Fruit fly (Drosophila melanogaster) whole organism, embryonic: ENCODE measurements around the gene nonC.

Experiments
- Antp ChIP-seq: fragments of 200-800 bp; sonication (Bioruptor generic); optimal IDR thresholded peaks from 3 replicates; lab custom pipeline; 2016; ENCODE audit warnings: missing biosample characterization, missing genetic modification characterization
- Atf-2 ChIP-seq: fragments of 200-800 bp; sonication (Bioruptor generic); optimal IDR thresholded peaks from 2 replicates; lab custom pipeline; 2016; ENCODE audit warnings: missing biosample characterization, missing genetic modification characterization
- Bgb ChIP-seq: fragments of 200-800 bp; sonication (Bioruptor generic); IDR thresholded peaks from 2 replicates; pipeline ENCODE4 v1.3.6; 2022; ENCODE audit warnings: missing biosample characterization, missing genetic modification characterization; ENCODE audit not compliant: partially characterized antibody
- C15 ChIP-seq: fragments of 200-800 bp; sonication (Bioruptor generic); IDR thresholded peaks from 3 replicates; pipeline ENCODE4 v1.3.6; 2022; ENCODE audit warnings: missing biosample characterization, missing genetic modification characterization
- CG10209 ChIP-seq: fragments of 200-800 bp; sonication (Bioruptor generic); optimal IDR thresholded peaks from 3 replicates; lab custom pipeline; 2017; ENCODE audit warnings: missing biosample characterization, mild to moderate bottlenecking, missing genetic modification characterization, missing genetic modification reagents
- CG10274 ChIP-seq: fragments of 200-800 bp; sonication (Bioruptor generic); optimal IDR thresholded peaks from 3 replicates; lab custom pipeline; 2017; ENCODE audit warnings: missing biosample characterization, mild to moderate bottlenecking, missing genetic modification characterization
- CG11456 ChIP-seq: fragments of 200-800 bp; sonication (Bioruptor generic); IDR thresholded peaks from 3 replicates; pipeline ENCODE4 v1.3.6; 2022; ENCODE audit warnings: missing biosample characterization, missing genetic modification characterization
- CG11504 ChIP-seq: fragments of 200-800 bp; sonication (Bioruptor generic); optimal IDR thresholded peaks from 3 replicates; lab custom pipeline; 2019; ENCODE audit warnings: missing biosample characterization, mild to moderate bottlenecking, missing genetic modification characterization, moderate library complexity
- CG11696 ChIP-seq: fragments of 200-800 bp; sonication (Bioruptor generic); IDR thresholded peaks from 2 replicates; pipeline ENCODE4 v1.3.6; 2022; ENCODE audit warnings: missing biosample characterization, missing genetic modification characterization
- CG12391 ChIP-seq: fragments of 200-800 bp; sonication (Bioruptor generic); optimal IDR thresholded peaks from 3 replicates; lab custom pipeline; 2018; ENCODE audit warnings: missing biosample characterization, mild to moderate bottlenecking, missing genetic modification characterization, moderate library complexity
- CG12744 ChIP-seq: fragments of 200-800 bp; sonication (Bioruptor generic); optimal IDR thresholded peaks from 2 replicates; lab custom pipeline; 2016; ENCODE audit warnings: missing biosample characterization, missing genetic modification characterization
- CG13894 ChIP-seq: fragments of 200-800 bp; sonication (Bioruptor generic); optimal IDR thresholded peaks from 3 replicates; lab custom pipeline; 2018; ENCODE audit warnings: missing biosample characterization, mild to moderate bottlenecking, missing genetic modification characterization, moderate library complexity
- CG1602 ChIP-seq: fragments of 200-800 bp; sonication (Bioruptor generic); optimal IDR thresholded peaks from 3 replicates; lab custom pipeline; 2016; ENCODE audit warnings: missing biosample characterization, missing genetic modification characterization
- CG17328 ChIP-seq: fragments of 200-800 bp; sonication (Bioruptor generic); IDR thresholded peaks from 2 replicates; pipeline ENCODE4 v1.3.6; 2022; ENCODE audit warnings: missing biosample characterization, missing genetic modification characterization
- CG3838 ChIP-seq: fragments of 200-800 bp; sonication (Bioruptor generic); optimal IDR thresholded peaks from 3 replicates; lab custom pipeline; 2016; ENCODE audit warnings: missing biosample characterization, missing genetic modification characterization
- CG4282 ChIP-seq: fragments of 200-800 bp; sonication (Bioruptor generic); optimal IDR thresholded peaks from 2 replicates; lab custom pipeline; 2016; ENCODE audit warnings: missing biosample characterization, missing genetic modification characterization
- CG4328 ChIP-seq: fragments of 200-800 bp; sonication (Bioruptor generic); optimal IDR thresholded peaks from 3 replicates; lab custom pipeline; 2017; ENCODE audit warnings: missing biosample characterization, missing genetic modification reagents, missing genetic modification characterization
- CG4854 ChIP-seq: fragments of 200-800 bp; sonication (Bioruptor generic); optimal IDR thresholded peaks from 2 replicates; lab custom pipeline; 2016; ENCODE audit warnings: missing biosample characterization, missing genetic modification characterization, inconsistent platforms
- CG5245 ChIP-seq: fragments of 200-800 bp; sonication (Bioruptor generic); optimal IDR thresholded peaks from 3 replicates; lab custom pipeline; 2016; ENCODE audit warnings: missing biosample characterization, missing genetic modification characterization
- CG6765 ChIP-seq: fragments of 200-800 bp; sonication (Bioruptor generic); optimal IDR thresholded peaks from 3 replicates; lab custom pipeline; 2017; ENCODE audit warnings: missing biosample characterization, mild to moderate bottlenecking, missing genetic modification characterization
- CG6854 ChIP-seq: fragments of 200-800 bp; sonication (Bioruptor generic); optimal IDR thresholded peaks from 3 replicates; lab custom pipeline; 2017; ENCODE audit warnings: missing biosample characterization, mild to moderate bottlenecking, missing genetic modification characterization
- CG9797 ChIP-seq: fragments of 200-800 bp; sonication (Bioruptor generic); optimal IDR thresholded peaks from 3 replicates; lab custom pipeline; 2018; ENCODE audit warnings: missing biosample characterization, mild to moderate bottlenecking, missing genetic modification characterization
- CG9817 ChIP-seq: fragments of 200-800 bp; sonication (Bioruptor generic); optimal IDR thresholded peaks from 2 replicates; lab custom pipeline; 2018; ENCODE audit warnings: missing biosample characterization, mild to moderate bottlenecking, missing genetic modification characterization, moderate library complexity
- D ChIP-seq, 2 experiments: fragments of 200-800 bp in 1 of 2; fragments of >200 bp in 1 of 2; sonication (Bioruptor generic) in 1 of 2; optimal IDR thresholded peaks; 2 replicates in 1 of 2; 3 replicates in 1 of 2; lab custom pipeline; 2017; ENCODE audit warnings: mild to moderate bottlenecking in 1 of 2, missing biosample characterization in 1 of 2, missing genetic modification characterization in 1 of 2, missing genetic modification reagents in 1 of 2
- Ets97D ChIP-seq: fragments of 200-800 bp; sonication (Bioruptor generic); optimal IDR thresholded peaks from 3 replicates; lab custom pipeline; 2016; ENCODE audit warnings: missing biosample characterization, missing genetic modification characterization
- H15 ChIP-seq: fragments of 200-800 bp; sonication (Bioruptor generic); IDR thresholded peaks from 3 replicates; pipeline ENCODE4 v1.3.6; 2022; ENCODE audit warnings: missing biosample characterization, missing genetic modification characterization
- HLH54F ChIP-seq: fragments of 200-800 bp; sonication (Bioruptor generic); optimal IDR thresholded peaks from 3 replicates; lab custom pipeline; 2016; ENCODE audit warnings: missing biosample characterization, missing genetic modification characterization
- Hr39 ChIP-seq: fragments of >200 bp; optimal IDR thresholded peaks from 2 replicates; lab custom pipeline; 2017
- MTF-1 ChIP-seq: fragments of 200-800 bp; sonication (Bioruptor generic); optimal IDR thresholded peaks from 2 replicates; lab custom pipeline; 2018; ENCODE audit warnings: missing biosample characterization, mild to moderate bottlenecking, missing genetic modification characterization, borderline replicate concordance
- Opbp ChIP-seq: fragments of 200-800 bp; sonication (Bioruptor generic); IDR thresholded peaks from 3 replicates; pipeline ENCODE4 v1.3.6; 2022; ENCODE audit warnings: missing biosample characterization, missing genetic modification characterization; ENCODE audit not compliant: partially characterized antibody
- Spps ChIP-seq: fragments of 200-800 bp; sonication (Bioruptor generic); optimal IDR thresholded peaks from 2 replicates; lab custom pipeline; 2018; ENCODE audit warnings: missing biosample characterization, mild to moderate bottlenecking, missing genetic modification characterization
- TFAM ChIP-seq: fragments of 200-800 bp; sonication (Bioruptor generic); optimal IDR thresholded peaks from 2 replicates; lab custom pipeline; 2017; ENCODE audit warnings: missing biosample characterization, missing genetic modification characterization, inconsistent platforms
- Tbp ChIP-seq: fragments of >200 bp; optimal IDR thresholded peaks from 2 replicates; lab custom pipeline; 2018; ENCODE audit warnings: missing biosample characterization, missing genetic modification characterization
- YL-1 ChIP-seq: fragments of 200-800 bp; sonication (Bioruptor generic); optimal IDR thresholded peaks from 3 replicates; lab custom pipeline; 2017; ENCODE audit warnings: missing biosample characterization, mild to moderate bottlenecking, missing genetic modification characterization
- ab ChIP-seq: fragments of 200-800 bp; sonication (Bioruptor generic); optimal IDR thresholded peaks from 2 replicates; lab custom pipeline; 2016; ENCODE audit warnings: missing biosample characterization, missing genetic modification characterization
- dimm ChIP-seq: fragments of 200-800 bp; sonication (Bioruptor generic); IDR thresholded peaks from 2 replicates; pipeline ENCODE4 v1.3.6; 2022; ENCODE audit warnings: missing biosample characterization, missing genetic modification characterization
- disco-r ChIP-seq: fragments of 200-800 bp; sonication (Bioruptor generic); optimal IDR thresholded peaks from 2 replicates; lab custom pipeline; 2016; ENCODE audit warnings: missing biosample characterization, missing genetic modification characterization
- emc ChIP-seq: fragments of 200-800 bp; sonication (Bioruptor generic); optimal IDR thresholded peaks from 2 replicates; lab custom pipeline; 2016; ENCODE audit warnings: missing biosample characterization, missing genetic modification characterization
- ewg ChIP-seq: fragments of 200-800 bp; sonication (Bioruptor generic); optimal IDR thresholded peaks from 3 replicates; lab custom pipeline; 2017; ENCODE audit warnings: mild to moderate bottlenecking, missing biosample characterization, missing genetic modification reagents, missing genetic modification characterization
- fd3F ChIP-seq: fragments of 200-800 bp; sonication (Bioruptor generic); optimal IDR thresholded peaks from 2 replicates; lab custom pipeline; 2018; ENCODE audit warnings: missing biosample characterization, mild to moderate bottlenecking, missing genetic modification characterization, moderate library complexity
- ken ChIP-seq: fragments of 200-800 bp; sonication (Bioruptor generic); IDR thresholded peaks from 3 replicates; pipeline ENCODE4 v1.3.6; 2022; ENCODE audit warnings: missing biosample characterization, missing genetic modification characterization
- pnt ChIP-seq: fragments of 200-800 bp; sonication (Bioruptor generic); optimal IDR thresholded peaks from 3 replicates; lab custom pipeline; 2016; ENCODE audit warnings: missing biosample characterization, missing genetic modification characterization
- seq ChIP-seq: fragments of 200-800 bp; sonication (Bioruptor generic); IDR thresholded peaks from 2 replicates; pipeline ENCODE4 v1.3.6; 2022; ENCODE audit warnings: missing biosample characterization, missing genetic modification characterization
- sisA ChIP-seq: fragments of 200-800 bp; sonication (Bioruptor generic); IDR thresholded peaks from 2 replicates; pipeline ENCODE4 v1.3.6; 2022; ENCODE audit warnings: missing biosample characterization, missing genetic modification characterization
- sr ChIP-seq: fragments of 200-800 bp; sonication (Bioruptor generic); IDR thresholded peaks from 3 replicates; pipeline ENCODE4 v1.3.6; 2022; ENCODE audit warnings: missing biosample characterization, missing genetic modification characterization
- ssp ChIP-seq: fragments of 200-800 bp; sonication (Bioruptor generic); IDR thresholded peaks from 2 replicates; pipeline ENCODE4 v1.3.6; 2022; ENCODE audit warnings: missing biosample characterization, missing genetic modification characterization
- ttk ChIP-seq: fragments of 200-800 bp; sonication (Bioruptor generic); IDR thresholded peaks from 2 replicates; pipeline ENCODE4 v2.1.2; 2022; ENCODE audit warnings: missing biosample characterization, missing genetic modification characterization
- unc-4 ChIP-seq: fragments of 200-800 bp; sonication (Bioruptor generic); IDR thresholded peaks from 2 replicates; pipeline ENCODE4 v1.3.6; 2022; ENCODE audit warnings: missing biosample characterization, missing genetic modification characterization; ENCODE audit not compliant: partially characterized antibody

nonC gene

DNA sequence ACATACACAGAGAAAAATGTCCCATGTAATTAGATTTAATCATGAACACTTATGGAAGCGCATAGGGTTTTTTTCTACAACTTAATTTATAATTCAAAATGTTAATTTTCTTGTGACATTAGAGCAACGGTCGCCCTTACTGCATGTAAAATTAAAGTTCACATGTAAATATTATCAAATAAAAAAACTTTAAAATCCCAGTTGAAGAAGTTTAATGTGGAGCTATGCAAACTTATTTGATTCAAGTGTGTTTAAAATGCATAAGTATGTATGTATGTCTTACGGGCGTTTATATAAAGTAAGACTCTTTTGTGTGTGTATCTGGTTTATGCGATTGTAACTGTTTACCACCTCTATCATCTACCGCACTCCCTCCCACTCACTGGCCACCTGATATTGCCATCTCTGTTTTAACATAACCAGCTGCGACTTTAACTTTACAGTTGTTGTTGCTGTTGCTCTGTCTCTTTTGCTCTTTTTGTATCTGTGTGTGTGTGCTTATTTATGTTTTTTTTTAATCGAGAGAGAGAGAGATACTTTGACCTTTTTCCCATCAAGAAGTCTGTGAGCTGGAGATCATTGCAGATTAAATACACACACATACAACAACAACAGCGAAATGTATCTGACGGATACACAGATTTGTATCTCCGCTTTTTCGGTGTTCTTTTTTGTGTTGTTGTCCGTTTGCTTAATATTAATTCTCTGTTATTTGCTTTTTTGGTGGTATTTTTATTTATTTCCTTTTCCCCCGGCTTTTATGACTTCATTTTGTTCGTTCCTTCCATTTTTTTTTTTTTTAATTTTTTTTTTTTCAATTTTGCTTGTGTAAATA, 31.3 kb downstream of the nonC start (continued):
- TF ChIP-seq CG9817 (tag; lab: Kevin White, UChicago) (peak; percentile 89), CG4328 (peak; percentile 45), dimm (GFP tag; lab: Robert Waterston, UW) (0 out of 2 replicates have a peak, but pooled peaks have one; percentile 17), CG4854 (GFP tag; lab: Kevin White, UChicago) (peak; percentile 36), HLH54F (GFP tag; lab: Kevin White, UChicago) (peak; percentile 19), CG11456 (GFP tag; lab: Robert Waterston, UW) (0 out of 3 replicates have a peak, but pooled peaks have one; percentile 55), pnt (GFP tag; lab: Kevin White, UChicago) (peak; percentile 81), YL-1 (peak; percentile 74), CG17328 (peak; percentile 79), CG12391 (tag; lab: Kevin White, UChicago) (peak; percentile 93), D (optimal IDR thresholded peaks at IDR 0.05; lab: Kevin White, UChicago) (no peak), D (GFP tag; optimal IDR thresholded peaks at IDR 0.05; lab: Kevin White, UChicago) (peak; percentile 81), TFAM (GFP tag; lab: Kevin White, UChicago) (no peak), CG13894 (tag; lab: Kevin White, UChicago) (peak; percentile 57), CG3838 (peak; percentile 81), MTF-1 (GFP tag; lab: Kevin White, UChicago) (no peak), seq (GFP tag; lab: Robert Waterston, UW) (peak; percentile 88), CG11504 (peak; percentile 96), Bgb (GFP tag; lab: Robert Waterston, UW) (no peak; the same call in 1 of the 2 replicates), ab (GFP tag; lab: Kevin White, UChicago) (peak; percentile 50), CG6854 (GFP tag; lab: Kevin White, UChicago) (peak; percentile 67), Antp (peak; percentile 51), Ets97D (GFP tag; lab: Kevin White, UChicago) (peak; percentile 60), ewg (GFP tag; lab: Kevin White, UChicago) (peak; percentile 87), CG5245 (peak; percentile 66), ssp (GFP tag; lab: Robert Waterston, UW) (peak; percentile 44; the same call in 1 of the 2 replicates), CG1602 (GFP tag; lab: Kevin White, UChicago) (peak; percentile 89), unc-4 (GFP tag; lab: Robert Waterston, UW) (0 out of 2 replicates have a peak, but pooled peaks have one; percentile 27), CG9797 (GFP tag; lab: Kevin White, UChicago) (no peak), H15 (GFP tag; lab: Robert Waterston, UW) (peak; percentile 77), CG4282 (GFP tag; lab: Kevin White, UChicago) (peak; percentile 8), fd3F (GFP tag; lab: Kevin White, UChicago) (peak; percentile 91), CG10274 (peak; percentile 33), emc (GFP tag; lab: Kevin White, UChicago) (no peak), Hr39 (lab: Kevin White, UChicago) (no peak), CG11696 (GFP tag; lab: Robert Waterston, UW) (0 out of 2 replicates have a peak, but pooled peaks have one; percentile 44), CG12744 (GFP tag; lab: Kevin White, UChicago) (no peak), Spps (peak; percentile 29), Atf-2 (GFP tag; lab: Kevin White, UChicago) (peak; percentile 84), sisA (GFP tag; lab: Robert Waterston, UW) (peak; percentile 65), ken (peak; percentile 65; the same call in 2 of the 3 replicates), C15 (GFP tag; lab: Robert Waterston, UW) (no peak), ttk (GFP tag; lab: Robert Waterston, UW) (0 out of 2 replicates have a peak, but pooled peaks have one; percentile 17), disco-r (GFP tag; lab: Kevin White, UChicago) (peak; percentile 66), Tbp (GFP tag; lab: Kevin White, UChicago) (no peak), CG10209 (peak; percentile 75), Opbp (GFP tag; lab: Robert Waterston, UW) (no peak), sr (no peak), CG6765 (GFP tag; lab: Kevin White, UChicago) (peak; percentile 78)
